Worm (Caenorhabditis elegans): ENCODE results near the gene sup-12.

The sup-12 gene

ce11 chrX:3904568-3904967 is at the start of gene sup-12:
Gene sup-12 (plus strand): TSS chrX:3904584.
- TF ChIP-seq pha-4 (tag; optimal IDR thresholded peaks at IDR 0.05), result no peak
- TF ChIP-seq ceh-9 (tag; optimal IDR thresholded peaks at IDR 0.05), result no peak
- no peak for TF ChIP-seq unc-39 (tag; optimal IDR thresholded peaks at IDR 0.05)
- TF ChIP-seq ztf-4 (tag; optimal IDR thresholded peaks at IDR 0.05), result no peak
- no peak for TF ChIP-seq nhr-11 (tag; optimal IDR thresholded peaks at IDR 0.05)

ce11 chrX:3855717-3856116 is 48.7 kb upstream of the sup-12 start:
- TF ChIP-seq zag-1 (tag; optimal IDR thresholded peaks at IDR 0.05) (no peak), nfya-1 (tag; optimal IDR thresholded peaks at IDR 0.05; ENCODE audit: insufficient read depth) (no peak), mml-1 (tag; optimal IDR thresholded peaks at IDR 0.05) (no peak)

- TF ChIP-seq tbx-2 (tag; optimal IDR thresholded peaks at IDR 0.05) (no peak), fos-1 (tag; optimal IDR thresholded peaks at IDR 0.05) (no peak), ZK546.5 (tag; optimal IDR thresholded peaks at IDR 0.05) (no peak), ceh-82 (tag; optimal IDR thresholded peaks at IDR 0.05) (no peak), nhr-67 (tag; optimal IDR thresholded peaks at IDR 0.05) (no peak), unc-39 (tag; optimal IDR thresholded peaks at IDR 0.05) (no peak), fkh-2 (tag; optimal IDR thresholded peaks at IDR 0.05) (no peak), unc-62 (GFP tag; optimal IDR thresholded peaks at IDR 0.05) (no peak), ceh-16 (tag; optimal IDR thresholded peaks at IDR 0.05) (no peak), ztf-4 (tag; optimal IDR thresholded peaks at IDR 0.05) (no peak), sea-2 (GFP tag; optimal IDR thresholded peaks at IDR 0.05) (no peak), lsy-12 (tag; optimal IDR thresholded peaks at IDR 0.05) (no peak), eor-1 (tag; optimal IDR thresholded peaks at IDR 0.05) (no peak), fkh-10 (GFP tag; optimal IDR thresholded peaks at IDR 0.05) (no peak), pqm-1 (tag; optimal IDR thresholded peaks at IDR 0.05) (no peak), snpc-4 (tag; optimal IDR thresholded peaks at IDR 0.05) (no peak), ama-1 (optimal IDR thresholded peaks at IDR 0.05) (no peak), aly-2 (tag; optimal IDR thresholded peaks at IDR 0.05) (no peak)
Measured at ce11 chrX:3857697-3858096, 46.7 kb upstream of the sup-12 start, which contains the start of gene ceh-18. Gene ceh-18 (minus strand): TSS chrX:3857797.

- peak; percentile 5 for TF ChIP-seq pha-4 (tag; optimal IDR thresholded peaks at IDR 0.05)
- no peak for TF ChIP-seq nhr-25 (tag; optimal IDR thresholded peaks at IDR 0.05)
- no peak for TF ChIP-seq nhr-28 (tag; optimal IDR thresholded peaks at IDR 0.05)
- no peak for TF ChIP-seq elt-1 (tag; optimal IDR thresholded peaks at IDR 0.05)
- TF ChIP-seq snpc-4 (tag; optimal IDR thresholded peaks at IDR 0.05), result no peak
- TF ChIP-seq elt-2 (tag; optimal IDR thresholded peaks at IDR 0.05), result peak; percentile 56
- no peak for TF ChIP-seq nhr-11 (tag; optimal IDR thresholded peaks at IDR 0.05)
- no peak for TF ChIP-seq nhr-237 (tag; optimal IDR thresholded peaks at IDR 0.05)
Measured at ce11 chrX:3858355-3858754, 46.0 kb upstream of the sup-12 start.

ce11 chrX:3859449-3859848 is 44.9 kb upstream of the sup-12 start:
- no peak for TF ChIP-seq elt-1 (tag; optimal IDR thresholded peaks at IDR 0.05)
- TF ChIP-seq fkh-2 (tag; optimal IDR thresholded peaks at IDR 0.05), result no peak
- no peak for TF ChIP-seq fos-1 (tag; optimal IDR thresholded peaks at IDR 0.05)
- TF ChIP-seq daf-12 (tag; optimal IDR thresholded peaks at IDR 0.05), result no peak
- no peak for TF ChIP-seq eor-1 (tag; optimal IDR thresholded peaks at IDR 0.05)
- no peak for TF ChIP-seq ama-1 (optimal IDR thresholded peaks at IDR 0.05)
- no peak for TF ChIP-seq elt-2 (tag; optimal IDR thresholded peaks at IDR 0.05)
- TF ChIP-seq nhr-11 (tag; optimal IDR thresholded peaks at IDR 0.05), result no peak
- TF ChIP-seq ceh-82 (tag; optimal IDR thresholded peaks at IDR 0.05), result no peak
- TF ChIP-seq nhr-237 (tag; optimal IDR thresholded peaks at IDR 0.05), result no peak
- no peak for TF ChIP-seq ztf-4 (tag; optimal IDR thresholded peaks at IDR 0.05)
- no peak for TF ChIP-seq skn-1 (tag; optimal IDR thresholded peaks at IDR 0.05)
- TF ChIP-seq nfya-1 (tag; optimal IDR thresholded peaks at IDR 0.05; ENCODE audit: insufficient read depth), result no peak
- TF ChIP-seq lin-39 (tag; optimal IDR thresholded peaks at IDR 0.05), result no peak
- no peak for TF ChIP-seq mdl-1 (tag; optimal IDR thresholded peaks at IDR 0.05)
- TF ChIP-seq egl-27 (tag; optimal IDR thresholded peaks at IDR 0.05), result no peak
- no peak for TF ChIP-seq pha-4 (tag; optimal IDR thresholded peaks at IDR 0.05)
- no peak for TF ChIP-seq ztf-11 (tag; optimal IDR thresholded peaks at IDR 0.05)
- TF ChIP-seq nhr-77 (tag; optimal IDR thresholded peaks at IDR 0.05), result no peak

All from whole organism, L3 larva.